Fruit fly (Drosophila melanogaster) whole organism, adult: ENCODE measurements around the gene CG8301.

ENCODE experiments used
- CG11617 ChIP-seq: fragments of 200-800 bp; sonication (Bioruptor generic); optimal IDR thresholded peaks from 2 replicates; lab custom pipeline; 2017; ENCODE audit warnings: mild to moderate bottlenecking, missing biosample characterization, missing genetic modification reagents, missing genetic modification characterization
- CG12768 ChIP-seq: fragments of 200-800 bp; sonication (Bioruptor generic); optimal IDR thresholded peaks from 2 replicates; lab custom pipeline; 2017; ENCODE audit warnings: missing biosample characterization, missing genetic modification characterization, mild to moderate bottlenecking, moderate library complexity, missing genetic modification reagents
- CG14711 ChIP-seq: fragments of 200-800 bp; sonication (Bioruptor generic); optimal IDR thresholded peaks from 2 replicates; lab custom pipeline; 2018; ENCODE audit warnings: missing biosample characterization, mild to moderate bottlenecking, missing genetic modification characterization, moderate library complexity
- CG1620 ChIP-seq: fragments of 200-800 bp; sonication (Bioruptor generic); optimal IDR thresholded peaks from 2 replicates; lab custom pipeline; 2016; ENCODE audit warnings: missing biosample characterization, missing genetic modification characterization
- CG33017 ChIP-seq: fragments of 200-800 bp; sonication (Bioruptor generic); optimal IDR thresholded peaks from 2 replicates; lab custom pipeline; 2018; ENCODE audit warnings: missing biosample characterization, mild to moderate bottlenecking, missing genetic modification characterization, moderate library complexity
- CG5204 ChIP-seq: fragments of 200-800 bp; sonication (Bioruptor generic); optimal IDR thresholded peaks from 2 replicates; lab custom pipeline; 2016; ENCODE audit warnings: missing biosample characterization, missing genetic modification characterization
- CG7045 ChIP-seq: fragments of 200-800 bp; sonication (Bioruptor generic); optimal IDR thresholded peaks from 2 replicates; lab custom pipeline; 2017; ENCODE audit warnings: missing biosample characterization, mild to moderate bottlenecking, missing genetic modification characterization
- CG7101 ChIP-seq: fragments of 200-800 bp; sonication (Bioruptor generic); optimal IDR thresholded peaks from 2 replicates; lab custom pipeline; 2018; ENCODE audit warnings: missing biosample characterization, mild to moderate bottlenecking, missing genetic modification characterization, moderate library complexity
- Clk ChIP-seq: fragments of 200-800 bp; sonication (Bioruptor generic); optimal IDR thresholded peaks from 2 replicates; lab custom pipeline; 2017; ENCODE audit warnings: missing biosample characterization, missing genetic modification characterization
- Crg-1 ChIP-seq: fragments of 200-800 bp; sonication (Bioruptor generic); optimal IDR thresholded peaks from 2 replicates; lab custom pipeline; 2016; ENCODE audit warnings: missing biosample characterization, missing genetic modification characterization
- Hr96 ChIP-seq: fragments of 200-800 bp; sonication (Bioruptor generic); optimal IDR thresholded peaks from 2 replicates; lab custom pipeline; 2016; ENCODE audit warnings: missing biosample characterization, missing genetic modification characterization
- Mnt ChIP-seq: fragments of 200-800 bp; sonication (Bioruptor generic); optimal IDR thresholded peaks from 2 replicates; lab custom pipeline; 2016; ENCODE audit warnings: missing biosample characterization, mild to moderate bottlenecking, missing genetic modification characterization
- bab1 ChIP-seq: fragments of 200-800 bp; sonication (Bioruptor generic); optimal IDR thresholded peaks from 3 replicates; lab custom pipeline; 2019; ENCODE audit warnings: missing biosample characterization, mild to moderate bottlenecking, missing genetic modification characterization, moderate library complexity
- cic ChIP-seq: fragments of 200-800 bp; sonication (Bioruptor generic); optimal IDR thresholded peaks from 2 replicates; lab custom pipeline; 2017; ENCODE audit warnings: missing biosample characterization, mild to moderate bottlenecking, missing genetic modification characterization, moderate library complexity
- cnc ChIP-seq, 2 experiments: fragments of >200 bp; optimal IDR thresholded peaks; 2 replicates each; lab custom pipeline; 2017
- kay ChIP-seq: fragments of 200-800 bp; sonication (Bioruptor generic); peaks from one replicate; lab custom pipeline; 2016; ENCODE audit warnings: missing biosample characterization, missing genetic modification characterization, borderline replicate concordance
- ovo ChIP-seq: fragments of 200-800 bp; sonication (Bioruptor generic); optimal IDR thresholded peaks from 2 replicates; lab custom pipeline; 2016; ENCODE audit warnings: missing biosample characterization, missing genetic modification characterization
- pad ChIP-seq: fragments of 200-800 bp; sonication (Bioruptor generic); optimal IDR thresholded peaks from 3 replicates; lab custom pipeline; 2017; ENCODE audit warnings: missing biosample characterization, missing genetic modification characterization, mild to moderate bottlenecking, moderate library complexity, missing genetic modification reagents
- tj ChIP-seq: fragments of 200-800 bp; sonication (Bioruptor generic); optimal IDR thresholded peaks from 3 replicates; lab custom pipeline; 2017; ENCODE audit warnings: missing biosample characterization, mild to moderate bottlenecking, missing genetic modification characterization, moderate library complexity
- toe ChIP-seq: fragments of 200-800 bp; sonication (Bioruptor generic); optimal IDR thresholded peaks from 2 replicates; lab custom pipeline; 2016; ENCODE audit warnings: missing biosample characterization, missing genetic modification characterization

CG8301 gene

DNA sequence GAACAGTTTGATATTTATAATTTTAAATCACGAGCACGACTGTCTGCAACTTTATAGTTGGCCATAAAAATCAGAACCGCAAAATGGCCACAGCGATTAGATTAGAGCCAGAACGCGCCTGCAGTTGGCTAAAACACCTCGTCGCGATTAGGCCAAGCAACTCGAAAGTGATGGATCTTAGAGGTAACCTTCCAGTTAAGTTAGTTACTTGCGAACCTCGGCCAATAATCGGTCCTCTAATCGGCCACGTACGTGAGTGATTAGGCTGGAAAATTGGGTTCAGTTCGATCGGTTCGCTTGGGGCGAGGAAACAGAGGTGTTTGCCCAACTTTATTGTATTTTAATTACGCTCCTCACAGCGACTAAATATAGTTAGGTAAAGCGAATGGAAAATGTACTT, 39.2 kb downstream of the CG8301 start:
- TF ChIP-seq CG11617 (GFP tag; lab: Kevin White, UChicago) (no peak), toe (GFP tag; lab: Kevin White, UChicago) (peak; percentile 20), CG33017 (no peak), CG7045 (peak; percentile 29), kay (GFP tag; lab: Kevin White, UChicago) (no peak)

DNA sequence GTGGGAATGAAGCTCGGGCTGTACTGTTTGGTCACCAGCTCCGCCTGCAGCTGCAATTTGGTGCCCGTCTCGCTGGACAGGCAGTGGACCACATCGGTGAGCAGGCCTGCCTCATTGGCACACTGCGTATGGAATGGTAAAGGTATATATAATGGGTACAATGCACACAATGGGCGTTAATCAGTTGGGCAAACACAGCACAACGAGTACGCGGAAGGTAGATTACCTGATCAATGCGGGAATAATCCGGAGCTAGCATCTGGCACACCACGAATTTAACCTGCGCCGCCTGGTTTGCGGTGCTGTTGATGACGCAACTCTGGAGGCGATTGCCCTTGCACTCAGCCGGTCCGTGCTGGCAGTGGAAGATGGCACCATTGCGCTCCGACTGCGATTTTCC, 44.3 kb downstream of the CG8301 start:
- no peak for TF ChIP-seq bab1 (GFP tag; lab: Kevin White, UChicago)
- TF ChIP-seq kay (GFP tag; lab: Kevin White, UChicago) = no peak
- no peak for TF ChIP-seq CG12768 (GFP tag; lab: Kevin White, UChicago)
- no peak for TF ChIP-seq pad (GFP tag; lab: Kevin White, UChicago)
- no peak for TF ChIP-seq cic (GFP tag; lab: Kevin White, UChicago)
- TF ChIP-seq CG11617 (GFP tag; lab: Kevin White, UChicago) = no peak
- no peak for TF ChIP-seq toe (GFP tag; lab: Kevin White, UChicago)
- no peak for TF ChIP-seq Mnt

DNA sequence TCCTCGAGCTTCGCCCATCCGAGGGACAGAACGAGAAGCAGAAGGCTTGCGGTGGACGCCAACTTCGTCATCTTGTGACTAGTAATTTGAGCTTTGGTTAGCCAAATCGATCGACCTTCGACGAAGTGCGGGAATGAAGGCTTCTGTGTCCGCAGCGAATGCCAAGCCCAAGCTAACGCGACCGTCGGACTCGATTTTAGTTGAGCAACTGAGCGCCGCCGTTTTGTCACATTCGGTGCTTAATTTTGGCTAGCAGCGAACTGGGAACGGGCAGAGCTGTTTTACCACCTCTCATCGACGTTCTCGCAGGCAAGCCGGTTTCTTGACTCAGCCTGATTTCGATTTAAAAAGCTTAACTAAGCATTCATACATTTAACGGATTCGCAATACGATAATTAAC, 45.2 kb downstream of the CG8301 start:
- TF ChIP-seq CG11617 (GFP tag; lab: Kevin White, UChicago) = no peak
- TF ChIP-seq tj = peak; percentile 63
- TF ChIP-seq CG14711 (tag; lab: Kevin White, UChicago) = no peak
- no peak for TF ChIP-seq kay (GFP tag; lab: Kevin White, UChicago)
- TF ChIP-seq pad (GFP tag; lab: Kevin White, UChicago) = no peak

DNA sequence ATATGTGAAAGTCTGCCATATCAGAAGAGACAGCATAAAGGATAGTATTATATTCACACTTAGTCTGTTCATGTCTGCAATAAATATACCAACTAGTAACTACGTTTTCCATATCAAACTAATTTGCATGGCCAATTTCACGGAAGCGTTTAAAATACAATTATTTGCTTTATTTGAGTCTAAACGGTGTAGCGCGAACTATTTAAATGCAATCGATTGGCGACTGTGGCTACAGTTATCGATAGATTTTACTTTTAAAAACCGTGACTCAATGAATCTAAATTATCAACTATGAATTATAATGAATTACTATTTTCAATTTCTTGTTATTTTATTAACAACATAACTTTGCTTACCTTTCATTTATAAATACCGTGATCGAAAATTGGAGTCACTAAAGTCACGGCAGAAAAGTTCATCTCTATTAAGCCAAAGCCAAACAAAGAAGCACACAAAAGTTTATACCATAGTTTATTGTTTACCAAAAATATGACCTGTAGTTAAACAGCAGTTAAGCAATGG, 45.8 kb downstream of the CG8301 start, which contains the start of the genes CG9427 and CG8319:
Gene CG9427 (minus strand): TSS at position 51 of the 522 bp plus-strand sequence.
Gene CG8319 (plus strand): TSS at position 442 of the 522 bp plus-strand sequence.
- TF ChIP-seq pad (GFP tag; lab: Kevin White, UChicago) = peak; percentile 23
- peak; percentile 28 for TF ChIP-seq cic (GFP tag; lab: Kevin White, UChicago)
- no peak for TF ChIP-seq Hr96 (GFP tag; lab: Kevin White, UChicago)
- no peak for TF ChIP-seq CG12768 (GFP tag; lab: Kevin White, UChicago)
- TF ChIP-seq CG5204 (GFP tag; lab: Kevin White, UChicago) = no peak
- peak; percentile 65 for TF ChIP-seq CG14711 (tag; lab: Kevin White, UChicago)
- TF ChIP-seq ovo = no peak
- peak; percentile 61 for TF ChIP-seq CG11617 (GFP tag; lab: Kevin White, UChicago)
- TF ChIP-seq bab1 (GFP tag; lab: Kevin White, UChicago) = peak; percentile 85
- TF ChIP-seq CG7101 (tag; lab: Kevin White, UChicago) = peak; percentile 69
- TF ChIP-seq cnc (optimal IDR thresholded peaks at IDR 0.05; lab: Kevin White, UChicago) = no peak
- no peak for TF ChIP-seq Clk
- no peak for TF ChIP-seq tj
- TF ChIP-seq CG33017 = peak; percentile 33
- TF ChIP-seq Mnt = peak; percentile 78
- no peak for TF ChIP-seq kay (GFP tag; lab: Kevin White, UChicago)
- TF ChIP-seq CG7045 = peak; percentile 9
- peak; percentile 56 for TF ChIP-seq Crg-1
- no peak for TF ChIP-seq toe (GFP tag; lab: Kevin White, UChicago)
- peak; percentile 39 for TF ChIP-seq CG1620 (GFP tag; lab: Kevin White, UChicago)

DNA sequence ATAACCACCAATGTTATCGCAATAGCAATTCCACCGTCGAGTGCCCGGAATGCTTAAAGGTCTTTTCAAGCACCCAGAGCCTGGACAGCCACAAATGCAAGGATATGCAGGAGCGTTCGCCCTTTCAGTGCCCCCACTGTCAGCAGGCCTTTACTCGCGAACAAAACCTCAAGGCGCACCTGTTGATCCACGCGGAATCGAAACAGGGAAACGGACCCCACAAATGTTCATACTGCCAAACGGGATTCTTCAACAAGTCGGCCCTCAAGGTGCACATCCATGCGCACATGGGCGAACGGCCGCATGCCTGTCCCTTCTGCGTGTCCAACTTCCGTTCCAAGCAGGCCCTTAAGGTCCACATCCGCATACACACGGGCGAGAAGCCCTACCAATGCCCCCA, 46.9 kb downstream of the CG8301 start:
- no peak for TF ChIP-seq CG33017
- no peak for TF ChIP-seq cnc (optimal IDR thresholded peaks at IDR 0.05; lab: Kevin White, UChicago)
- no peak for TF ChIP-seq CG7101 (tag; lab: Kevin White, UChicago)

DNA sequence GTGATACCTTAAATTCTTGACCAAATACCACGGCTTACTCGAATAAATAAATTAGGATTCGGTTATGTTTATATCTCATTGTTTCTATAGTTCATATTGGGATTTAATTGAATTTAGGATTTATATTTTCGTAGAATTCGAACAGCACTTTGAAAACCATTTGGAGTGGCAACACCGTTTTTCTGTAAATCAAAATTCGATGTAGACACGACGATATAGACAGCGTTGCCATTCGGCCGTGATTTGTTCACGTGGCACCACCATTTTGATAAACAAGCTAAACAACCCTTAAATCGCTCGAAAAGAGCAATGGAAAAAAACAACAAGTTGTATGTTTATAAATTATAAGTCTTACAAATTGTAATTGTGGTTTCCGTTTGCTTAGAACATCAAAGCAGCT, 47.5 kb downstream of the CG8301 start:
- TF ChIP-seq bab1 (GFP tag; lab: Kevin White, UChicago) (peak; percentile 4), Clk (no peak), CG1620 (GFP tag; lab: Kevin White, UChicago) (no peak), CG7101 (tag; lab: Kevin White, UChicago) (no peak), CG14711 (tag; lab: Kevin White, UChicago) (peak; percentile 88), CG33017 (no peak), Hr96 (GFP tag; lab: Kevin White, UChicago) (no peak), CG7045 (no peak), CG11617 (GFP tag; lab: Kevin White, UChicago) (no peak), Mnt (peak; percentile 88), ovo (no peak)

DNA sequence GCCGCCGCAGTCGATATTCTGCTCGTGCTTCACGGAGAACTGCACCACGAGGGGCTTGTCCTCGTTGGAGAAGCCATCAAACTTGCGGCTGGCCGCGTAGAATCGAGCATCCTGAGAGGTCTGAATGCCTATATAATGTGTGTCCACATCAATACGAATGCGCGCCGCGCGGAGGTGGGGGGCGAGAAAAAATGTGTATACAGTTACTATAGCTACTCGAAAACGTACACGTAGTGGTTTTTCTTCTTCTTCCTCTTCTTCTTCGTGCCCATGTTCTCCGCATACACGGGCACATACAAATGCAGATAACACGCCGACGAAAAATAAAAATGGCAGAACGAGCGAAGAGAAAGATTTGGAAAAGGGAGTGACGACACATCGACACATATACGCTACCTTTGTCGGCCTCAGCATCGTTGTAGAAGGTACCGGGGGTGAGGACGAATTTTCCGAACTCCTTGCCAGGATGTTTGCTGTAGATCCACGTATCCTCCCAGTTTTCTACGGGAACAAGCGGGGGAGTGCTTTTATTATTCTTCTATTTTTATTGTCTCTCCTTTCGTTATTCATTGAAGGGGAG, 49.0 kb downstream of the CG8301 start:
- TF ChIP-seq bab1 (GFP tag; lab: Kevin White, UChicago) (no peak), ovo (peak; percentile 49), CG7045 (no peak), CG1620 (GFP tag; lab: Kevin White, UChicago) (no peak), kay (GFP tag; lab: Kevin White, UChicago) (no peak), CG5204 (GFP tag; lab: Kevin White, UChicago) (no peak), CG7101 (tag; lab: Kevin White, UChicago) (no peak), CG14711 (tag; lab: Kevin White, UChicago) (no peak), cnc (optimal IDR thresholded peaks at IDR 0.05; lab: Kevin White, UChicago) (no peak), CG12768 (GFP tag; lab: Kevin White, UChicago) (no peak), Mnt (peak; percentile 70), pad (GFP tag; lab: Kevin White, UChicago) (no peak), CG33017 (no peak), Hr96 (GFP tag; lab: Kevin White, UChicago) (no peak), Clk (no peak), tj (peak; percentile 74), CG11617 (GFP tag; lab: Kevin White, UChicago) (no peak), cic (GFP tag; lab: Kevin White, UChicago) (peak; percentile 97), toe (GFP tag; lab: Kevin White, UChicago) (no peak), Crg-1 (no peak)
